Fruit fly (Drosophila melanogaster) whole organism: ENCODE results near the gene CG46310.

Experiments
- CG8478 ChIP-seq: fragments of >200 bp; optimal IDR thresholded peaks from 2 replicates; lab custom pipeline; 2018; ENCODE audit warnings: inconsistent platforms
- Dll ChIP-seq: fragments of >200 bp; optimal IDR thresholded peaks from 2 replicates; lab custom pipeline; 2017
- EcR ChIP-seq, 2 experiments: fragments of >200 bp; optimal IDR thresholded peaks; 2 replicates each; lab custom pipeline; 2017; ENCODE audit warnings: missing biosample characterization in 2 of 2, missing genetic modification characterization in 2 of 2, missing genetic modification reagents in 2 of 2
- pan ChIP-seq: fragments of >200 bp; optimal IDR thresholded peaks from 2 replicates; lab custom pipeline; 2017
- psq ChIP-seq: fragments of >200 bp; optimal IDR thresholded peaks from 2 replicates; lab custom pipeline; 2017
- usp ChIP-seq: fragments of >200 bp; optimal IDR thresholded peaks from 2 replicates; lab custom pipeline; 2017; ENCODE audit warnings: missing biosample characterization, missing genetic modification characterization, mixed read lengths

DNA sequence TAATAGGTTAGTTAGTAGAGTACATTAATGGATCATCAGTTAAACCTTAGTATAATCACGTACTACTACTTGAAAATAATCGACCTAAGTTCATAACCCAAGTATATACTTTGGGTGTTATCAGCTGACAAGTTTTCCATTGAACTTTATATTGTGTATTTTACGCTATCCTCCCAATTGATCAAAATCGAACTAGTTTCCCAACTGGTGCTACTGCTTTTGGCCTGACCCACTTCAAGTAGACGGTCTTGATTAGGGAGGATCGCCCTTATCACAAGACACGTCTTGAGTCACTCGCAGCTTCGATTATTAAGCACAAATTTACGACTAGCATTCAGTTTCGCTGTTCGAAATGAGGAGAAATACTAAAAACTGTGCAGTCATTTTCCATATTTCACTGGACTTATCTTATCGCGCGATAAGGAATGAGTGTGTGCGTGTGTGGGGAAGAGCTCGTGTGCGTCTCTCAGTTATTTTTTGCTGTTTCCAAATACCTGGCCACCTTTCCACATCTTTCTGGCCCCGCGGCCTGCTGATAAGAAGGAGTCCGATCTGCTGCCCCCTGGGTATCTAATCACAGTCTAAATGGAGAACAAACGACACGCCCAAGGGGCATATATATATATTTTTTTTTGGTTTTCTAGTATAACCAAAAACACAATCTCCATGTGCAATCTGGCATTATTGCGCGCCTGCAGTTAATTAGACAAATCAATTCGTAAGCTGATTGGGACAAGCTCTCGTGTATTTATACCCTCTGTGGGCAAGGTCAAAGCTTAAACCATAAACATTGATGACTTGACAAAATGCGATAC is 15.7 kb downstream of the CG46310 start:
- TF ChIP-seq Dll (no peak), psq (lab: Kevin White, UChicago) (no peak), EcR (GFP tag; optimal IDR thresholded peaks at IDR 0.05; lab: Kevin White, UChicago) (no peak), usp (GFP tag; lab: Kevin White, UChicago) (no peak), pan (lab: Kevin White, UChicago) (no peak), CG8478 (lab: Kevin White, UChicago) (no peak)
